Worm (Caenorhabditis elegans): ENCODE data around the gene ZK637.4.

- TF ChIP-seq klf-2 (GFP tag; conservative IDR thresholded peaks at IDR 0.05) (no peak), tab-1 (GFP tag; IDR thresholded peaks at IDR 0.05) (no peak), med-1 (GFP tag; optimal IDR thresholded peaks at IDR 0.05; ENCODE audit: insufficient read depth) (no peak), ztf-23 (GFP tag; IDR thresholded peaks at IDR 0.05) (no peak), ztf-29 (GFP tag; IDR thresholded peaks at IDR 0.05) (no peak), ref-1 (GFP tag; conservative IDR thresholded peaks at IDR 0.05) (no peak), flt-1 (GFP tag; IDR thresholded peaks at IDR 0.05) (no peak)
Observed at ce11 chrIII:8910139-8910538, 16.6 kb downstream of the ZK637.4 start.

All from whole organism, midembryonic.